Worm (Caenorhabditis elegans): Measurements from ENCODE around the gene F32H5.4.
A peak's percentile ranks its signal among the peaks of the same experiment; 100 is the strongest.

F32H5.4 gene

DNA sequence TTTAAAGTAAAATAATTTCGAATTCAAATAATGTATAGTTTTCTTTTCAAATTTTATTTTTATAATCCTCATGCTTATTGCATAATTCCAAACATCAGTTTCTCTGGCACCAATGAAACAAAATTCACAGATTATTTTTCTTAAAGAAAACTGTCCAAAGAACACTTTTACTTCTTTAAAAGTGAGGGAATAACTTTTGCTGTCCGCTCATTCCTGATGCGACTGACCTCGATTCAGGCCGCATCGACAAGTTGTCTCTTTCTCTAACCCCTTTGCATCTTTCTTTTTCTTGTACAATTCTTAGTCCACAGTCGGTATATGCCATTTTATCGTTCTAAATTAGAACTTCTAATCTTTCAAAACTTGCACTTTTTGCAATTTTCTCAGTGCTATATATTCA is 46.2 kb downstream of the F32H5.4 start, which contains the start of gene F53F1.2:
Gene F53F1.2 (plus strand): TSS at position 306 of the 400 bp plus-strand sequence.
- no peak for TF ChIP-seq fkh-10 (GFP tag; optimal IDR thresholded peaks at IDR 0.05)
- TF ChIP-seq nhr-23 (tag; optimal IDR thresholded peaks at IDR 0.05): peak; percentile 52

DNA sequence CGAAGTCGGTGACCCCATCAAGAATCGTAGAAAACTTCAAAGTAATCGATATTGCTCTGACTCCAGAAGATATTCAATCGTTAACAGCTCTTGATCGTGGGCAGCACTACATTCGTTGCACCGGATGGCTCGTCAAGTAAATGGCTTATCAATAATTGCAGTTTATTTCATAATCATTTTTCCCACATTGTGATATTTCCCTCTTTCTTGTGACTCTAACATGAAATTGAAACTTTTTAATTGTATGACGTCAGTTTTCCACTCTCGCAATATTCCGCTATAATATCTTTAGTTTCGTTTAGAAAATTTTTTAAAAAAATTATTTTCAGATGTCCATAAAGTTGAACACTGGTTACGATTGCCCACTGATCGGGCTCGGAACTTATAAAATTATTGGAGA is 47.6 kb downstream of the F32H5.4 start, which contains the start of gene F53F1.3:
Gene F53F1.3 (plus strand): TSS at position 330 of the 400 bp plus-strand sequence.
- TF ChIP-seq egl-27 (tag; optimal IDR thresholded peaks at IDR 0.05) (no peak), pha-4 (tag; optimal IDR thresholded peaks at IDR 0.05) (no peak), elt-2 (tag; optimal IDR thresholded peaks at IDR 0.05) (peak; percentile 51), ceh-28 (tag; optimal IDR thresholded peaks at IDR 0.05) (no peak), ztf-11 (tag; optimal IDR thresholded peaks at IDR 0.05) (no peak), fos-1 (tag; optimal IDR thresholded peaks at IDR 0.05) (no peak), nhr-11 (tag; optimal IDR thresholded peaks at IDR 0.05) (no peak), elt-3 (tag; optimal IDR thresholded peaks at IDR 0.05) (no peak)

DNA sequence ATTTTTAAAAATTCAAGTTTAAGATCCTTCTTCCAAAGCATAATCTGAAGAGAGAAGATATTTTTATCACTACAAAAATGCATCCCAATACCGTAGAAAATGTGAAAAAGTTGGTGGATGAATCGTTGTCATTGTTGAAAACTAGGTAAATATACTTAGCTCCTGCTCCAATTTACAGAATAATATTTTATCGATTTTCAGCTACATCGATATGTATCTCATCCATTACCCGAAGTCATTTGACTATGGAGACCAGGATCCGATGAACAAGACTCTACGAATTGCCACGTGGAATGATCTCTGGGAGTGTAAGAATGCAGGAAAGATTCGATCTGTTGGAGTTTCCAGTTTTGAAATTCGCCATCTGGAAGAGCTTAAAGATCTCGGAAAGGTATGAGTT is 48.1 kb downstream of the F32H5.4 start:
- TF ChIP-seq ama-1 (optimal IDR thresholded peaks at IDR 0.05) (no peak), fos-1 (tag; optimal IDR thresholded peaks at IDR 0.05) (no peak), nhr-77 (tag; optimal IDR thresholded peaks at IDR 0.05) (no peak), ceh-9 (tag; optimal IDR thresholded peaks at IDR 0.05) (no peak), nhr-11 (tag; optimal IDR thresholded peaks at IDR 0.05) (no peak)

- TF ChIP-seq aly-2 (tag; optimal IDR thresholded peaks at IDR 0.05): no peak
- no peak for TF ChIP-seq fos-1 (tag; optimal IDR thresholded peaks at IDR 0.05)
- peak; percentile 23 for TF ChIP-seq nhr-43 (tag; optimal IDR thresholded peaks at IDR 0.05; ENCODE audit: poor library complexity, severe bottlenecking)
- peak; percentile 41 for TF ChIP-seq pha-4 (tag; optimal IDR thresholded peaks at IDR 0.05)
- peak; percentile 8 for TF ChIP-seq nhr-23 (tag; optimal IDR thresholded peaks at IDR 0.05)
Observed at ce11 chrV:13409089-13409488, 48.7 kb downstream of the F32H5.4 start.

DNA sequence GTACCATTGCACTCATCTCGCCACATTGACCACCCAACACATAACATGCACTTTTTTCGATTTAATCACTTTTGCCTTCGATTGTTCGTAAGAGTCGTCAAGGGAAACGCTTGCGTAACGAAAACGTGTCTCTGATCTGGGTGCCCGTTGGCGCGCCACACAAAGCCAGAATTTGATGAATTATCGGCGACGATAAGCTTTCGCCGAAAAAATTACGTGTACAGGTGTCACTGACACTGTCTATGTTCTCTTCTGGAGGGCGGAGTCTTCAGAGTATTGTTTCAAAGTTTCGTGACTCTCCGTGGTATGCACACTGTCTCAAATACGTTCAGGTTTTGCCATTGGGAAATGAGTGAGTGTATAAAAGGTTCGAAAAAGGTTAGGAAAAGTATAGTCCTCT is 50.3 kb downstream of the F32H5.4 start, which contains the start of gene F53F1.4:
Gene F53F1.4 (plus strand): TSS at position 390 of the 400 bp plus-strand sequence.
- TF ChIP-seq tbx-2 (tag; optimal IDR thresholded peaks at IDR 0.05) (no peak), nhr-25 (tag; optimal IDR thresholded peaks at IDR 0.05) (peak; percentile 69)

DNA sequence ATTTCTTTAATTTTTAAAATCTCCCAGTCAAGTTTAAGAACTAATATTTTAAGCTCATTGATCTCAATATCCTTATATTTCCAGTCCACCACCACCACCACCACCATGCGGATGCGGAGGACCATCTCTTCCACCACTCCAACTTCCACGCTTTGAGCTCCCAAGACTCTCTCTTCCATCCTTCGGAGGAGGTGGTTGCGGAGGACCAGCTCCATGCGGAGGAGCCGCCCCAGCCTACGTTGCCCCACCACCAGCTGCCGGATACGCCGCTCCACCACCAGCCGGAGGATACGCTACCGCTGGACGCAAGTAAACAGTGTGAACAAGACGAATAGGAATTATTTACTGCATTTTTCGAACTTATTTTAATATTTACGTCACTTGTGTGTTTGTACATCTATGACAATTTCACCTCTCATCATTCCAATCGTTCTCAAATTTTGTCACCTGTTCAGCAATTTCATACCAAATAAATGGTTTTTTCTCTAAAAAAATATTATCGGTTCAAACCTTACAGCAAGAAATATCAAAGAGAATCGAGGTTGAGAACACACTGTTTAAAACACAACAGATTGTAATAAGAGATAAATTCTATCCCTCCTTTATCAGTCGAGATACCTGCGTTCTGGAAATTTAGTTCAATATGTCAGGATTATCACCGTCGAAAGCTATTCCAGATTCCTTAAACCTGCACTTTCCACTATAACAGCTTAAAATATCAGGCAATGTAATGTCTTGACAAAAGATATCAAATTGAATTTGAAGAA is 51.1 kb downstream of the F32H5.4 start:
- TF ChIP-seq nhr-43 (tag; optimal IDR thresholded peaks at IDR 0.05; ENCODE audit: poor library complexity, severe bottlenecking): peak; percentile 29
- TF ChIP-seq nhr-77 (tag; optimal IDR thresholded peaks at IDR 0.05): peak; percentile 38
- no peak for TF ChIP-seq R02D3.7 (tag; optimal IDR thresholded peaks at IDR 0.05)
- peak; percentile 81 for TF ChIP-seq ama-1 (optimal IDR thresholded peaks at IDR 0.05)
- TF ChIP-seq nfya-1 (tag; optimal IDR thresholded peaks at IDR 0.05; ENCODE audit: insufficient read depth): no peak
- no peak for TF ChIP-seq nhr-28 (tag; optimal IDR thresholded peaks at IDR 0.05)
- TF ChIP-seq nhr-25 (tag; optimal IDR thresholded peaks at IDR 0.05): peak; percentile 86
- TF ChIP-seq zag-1 (tag; optimal IDR thresholded peaks at IDR 0.05): no peak
- TF ChIP-seq nhr-11 (tag; optimal IDR thresholded peaks at IDR 0.05): no peak
- peak in 1 of 3 experiments; percentile 41 for TF ChIP-seq elt-3 (tag; optimal IDR thresholded peaks at IDR 0.05)
- no peak for TF ChIP-seq lsy-12 (tag; optimal IDR thresholded peaks at IDR 0.05)

DNA sequence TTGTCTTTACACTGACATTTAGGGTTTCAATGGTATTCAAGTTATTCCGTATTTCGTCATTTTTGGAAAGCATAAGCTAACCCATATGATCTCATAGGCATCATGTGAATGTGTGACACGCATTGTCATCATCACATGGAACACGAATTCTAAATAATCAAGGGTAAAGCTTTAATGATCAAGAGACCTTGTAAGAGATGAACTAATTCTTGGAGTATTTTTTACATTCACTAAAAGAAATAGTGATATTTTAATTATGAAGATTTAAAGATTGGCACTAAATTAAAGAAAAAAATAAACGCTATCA is 51.6 kb downstream of the F32H5.4 start:
- TF ChIP-seq daf-12 (tag; optimal IDR thresholded peaks at IDR 0.05) (no peak), nhr-12 (tag; optimal IDR thresholded peaks at IDR 0.05) (no peak), egl-5 (tag; optimal IDR thresholded peaks at IDR 0.05) (no peak), nhr-25 (tag; optimal IDR thresholded peaks at IDR 0.05) (no peak), ceh-9 (tag; optimal IDR thresholded peaks at IDR 0.05) (no peak), nhr-237 (tag; optimal IDR thresholded peaks at IDR 0.05) (no peak), unc-39 (tag; optimal IDR thresholded peaks at IDR 0.05) (no peak), mdl-1 (tag; optimal IDR thresholded peaks at IDR 0.05) (no peak), ceh-82 (tag; optimal IDR thresholded peaks at IDR 0.05) (no peak), nhr-77 (tag; optimal IDR thresholded peaks at IDR 0.05) (no peak), nhr-76 (tag; optimal IDR thresholded peaks at IDR 0.05) (no peak), hmg-11 (tag; optimal IDR thresholded peaks at IDR 0.05) (no peak), lin-39 (tag; optimal IDR thresholded peaks at IDR 0.05) (no peak)
